Fruit fly (Drosophila melanogaster) whole organism, wandering third instar larva: Measurements from ENCODE around the gene senju.

Experiments
- CG32264 ChIP-seq: fragments of 200-800 bp; sonication (Bioruptor generic); optimal IDR thresholded peaks from 2 replicates; lab custom pipeline; 2016; ENCODE audit warnings: missing biosample characterization, missing genetic modification characterization
- CG9705 ChIP-seq: fragments of 200-800 bp; sonication (Bioruptor generic); optimal IDR thresholded peaks from 2 replicates; lab custom pipeline; 2018; ENCODE audit warnings: missing biosample characterization, mild to moderate bottlenecking, missing genetic modification characterization
- CrebA ChIP-seq: fragments of 200-800 bp; sonication (Bioruptor generic); optimal IDR thresholded peaks from 2 replicates; lab custom pipeline; 2016; ENCODE audit warnings: missing biosample characterization, mild to moderate bottlenecking, missing genetic modification characterization, borderline replicate concordance
- GATAd ChIP-seq: sonication (Bioruptor generic); optimal IDR thresholded peaks from 2 replicates; lab custom pipeline; 2016; ENCODE audit warnings: missing biosample characterization, missing genetic modification characterization
- HLH106 ChIP-seq: fragments of 200-800 bp; optimal IDR thresholded peaks from 3 replicates; lab custom pipeline; 2019; ENCODE audit warnings: missing biosample characterization, mild to moderate bottlenecking, missing genetic modification characterization, moderate library complexity
- Hnf4 ChIP-seq: fragments of 200-800 bp; sonication (Bioruptor generic); optimal IDR thresholded peaks from 2 replicates; lab custom pipeline; 2016; ENCODE audit warnings: missing biosample characterization, mild to moderate bottlenecking, missing genetic modification characterization
- Hr78 ChIP-seq: fragments of >200 bp; optimal IDR thresholded peaks from 2 replicates; lab custom pipeline; 2017; ENCODE audit warnings: missing biosample characterization, missing genetic modification characterization
- Hr83 ChIP-seq: fragments of 200-300 bp; sonication (Bioruptor generic); optimal IDR thresholded peaks from 2 replicates; lab custom pipeline; 2016; ENCODE audit warnings: missing biosample characterization, mild to moderate bottlenecking, missing genetic modification characterization, moderate library complexity; ENCODE audit not compliant: poor library complexity, severe bottlenecking
- Jra ChIP-seq: sonication (Bioruptor generic); optimal IDR thresholded peaks from 2 replicates; lab custom pipeline; 2016; ENCODE audit warnings: missing biosample characterization, missing genetic modification characterization
- Myc ChIP-seq: fragments of >200 bp; optimal IDR thresholded peaks from 2 replicates; lab custom pipeline; 2017
- N ChIP-seq: fragments of >200 bp; optimal IDR thresholded peaks from 2 replicates; lab custom pipeline; 2018; ENCODE audit warnings: missing biosample characterization, missing external identifiers, missing genetic modification characterization
- OdsH ChIP-seq: fragments of 200-800 bp; sonication (Bioruptor generic); optimal IDR thresholded peaks from 2 replicates; lab custom pipeline; 2016; ENCODE audit warnings: missing biosample characterization, mild to moderate bottlenecking, missing genetic modification characterization
- Rel ChIP-seq, 2 experiments: fragments of 200-800 bp; sonication (Bioruptor generic) in 1 of 2; optimal IDR thresholded peaks; 2 replicates in 1 of 2; 3 replicates in 1 of 2; lab custom pipeline; 2016 to 2019; ENCODE audit warnings: mild to moderate bottlenecking in 2 of 2, missing biosample characterization in 2 of 2, missing genetic modification characterization in 2 of 2, moderate library complexity in 1 of 2
- Sp1 ChIP-seq: fragments of 200-800 bp; sonication (Bioruptor generic); optimal IDR thresholded peaks from 3 replicates; lab custom pipeline; 2019; ENCODE audit warnings: missing biosample characterization, mild to moderate bottlenecking, missing genetic modification characterization, moderate library complexity
- Vsx2 ChIP-seq: fragments of 200-300, 225-300 bp; sonication (Bioruptor generic); optimal IDR thresholded peaks from 2 replicates; lab custom pipeline; 2018; ENCODE audit warnings: missing biosample characterization, missing genetic modification characterization; ENCODE audit not compliant: partially characterized antibody
- br ChIP-seq: fragments of 200-800 bp; sonication (Bioruptor generic); optimal IDR thresholded peaks from 2 replicates; lab custom pipeline; 2016; ENCODE audit warnings: missing biosample characterization, missing genetic modification characterization
- brk ChIP-seq: fragments of 200-800 bp; sonication (Bioruptor generic); optimal IDR thresholded peaks from 2 replicates; lab custom pipeline; 2016; ENCODE audit warnings: missing biosample characterization, mild to moderate bottlenecking, missing genetic modification characterization
- dl ChIP-seq, 2 experiments: fragments of 175-275, 200-275 bp in 1 of 2; fragments of 200-275 bp in 1 of 2; sonication (Bioruptor generic); optimal IDR thresholded peaks; lab custom pipeline; 2018; ENCODE audit warnings: mild to moderate bottlenecking in 2 of 2, missing biosample characterization in 2 of 2, missing genetic modification characterization in 2 of 2, moderate library complexity in 2 of 2; ENCODE audit not compliant: partially characterized antibody in 2 of 2, insufficient read depth in 1 of 2
- dmrt93B ChIP-seq: fragments of 200-800 bp; sonication (Bioruptor generic); optimal IDR thresholded peaks from 2 replicates; lab custom pipeline; 2018; ENCODE audit warnings: missing biosample characterization, mild to moderate bottlenecking, missing genetic modification characterization
- dsf ChIP-seq: sonication (Bioruptor generic); optimal IDR thresholded peaks from 2 replicates; lab custom pipeline; 2016; ENCODE audit warnings: missing biosample characterization, missing genetic modification characterization, borderline replicate concordance
- ey ChIP-seq: fragments of 200-800 bp; sonication (Bioruptor generic); optimal IDR thresholded peaks from 2 replicates; lab custom pipeline; 2016; ENCODE audit warnings: missing biosample characterization, missing genetic modification characterization
- foxo ChIP-seq, 2 experiments: fragments of 200-800 bp; sonication (Bioruptor generic); optimal IDR thresholded peaks; 2 replicates in 1 of 2; 3 replicates in 1 of 2; lab custom pipeline; 2016 to 2017; ENCODE audit warnings: missing biosample characterization in 2 of 2, missing genetic modification characterization in 2 of 2
- fru ChIP-seq: fragments of 200-800 bp; sonication (Bioruptor generic); optimal IDR thresholded peaks from 3 replicates; lab custom pipeline; 2016; ENCODE audit warnings: missing biosample characterization, mild to moderate bottlenecking, missing genetic modification characterization
- h ChIP-seq: fragments of 200-800 bp; sonication (Bioruptor generic); optimal IDR thresholded peaks from 3 replicates; lab custom pipeline; 2016; ENCODE audit warnings: missing biosample characterization, mild to moderate bottlenecking, missing genetic modification characterization
- jim ChIP-seq: fragments of 175-275, 200-325 bp; sonication (Bioruptor generic); optimal IDR thresholded peaks from 2 replicates; lab custom pipeline; 2016; ENCODE audit warnings: missing biosample characterization, mild to moderate bottlenecking, missing genetic modification characterization
- lola ChIP-seq: fragments of >200 bp; optimal IDR thresholded peaks from 2 replicates; lab custom pipeline; 2017; ENCODE audit warnings: missing biosample characterization, missing genetic modification characterization
- psq ChIP-seq: fragments of 200-800 bp; sonication (Bioruptor generic); optimal IDR thresholded peaks from 3 replicates; lab custom pipeline; 2017; ENCODE audit warnings: missing biosample characterization, mild to moderate bottlenecking, missing genetic modification characterization, moderate library complexity
- rgr ChIP-seq: fragments of 200-800 bp; sonication (Bioruptor generic); optimal IDR thresholded peaks from 3 replicates; lab custom pipeline; 2016; ENCODE audit warnings: missing biosample characterization, mild to moderate bottlenecking, missing genetic modification characterization
- sage ChIP-seq: fragments of 200-800 bp; sonication (Bioruptor generic); optimal IDR thresholded peaks from 2 replicates; lab custom pipeline; 2016; ENCODE audit warnings: missing biosample characterization, mild to moderate bottlenecking, missing genetic modification characterization
- tai ChIP-seq: sonication (Bioruptor generic); optimal IDR thresholded peaks from 2 replicates; lab custom pipeline; 2016; ENCODE audit warnings: missing biosample characterization, missing genetic modification characterization
- usp ChIP-seq: fragments of >200 bp; optimal IDR thresholded peaks from 2 replicates; lab custom pipeline; 2017; ENCODE audit warnings: missing biosample characterization, missing genetic modification characterization
- woc ChIP-seq: sonication (Bioruptor generic); optimal IDR thresholded peaks from 2 replicates; lab custom pipeline; 2016; ENCODE audit warnings: missing biosample characterization, mild to moderate bottlenecking, missing genetic modification characterization

senju gene

dm6 chr2L:5072357-5072756 is 19.7 kb downstream of the senju start:
- no peak for TF ChIP-seq CG9705 (GFP tag; lab: Kevin White, UChicago)
- TF ChIP-seq, all 38 proteins: peak for 0

- no peak for TF ChIP-seq usp (GFP tag; lab: Kevin White, UChicago)
- TF ChIP-seq br (GFP tag; lab: Kevin White, UChicago): no peak
- no peak for TF ChIP-seq Jra (GFP tag; lab: Kevin White, UChicago)
- TF ChIP-seq woc (GFP tag; lab: Kevin White, UChicago): no peak
- no peak for TF ChIP-seq fru
Observed at dm6 chr2L:5079200-5079599, 26.6 kb downstream of the senju start.

dm6 chr2L:5080225-5080867 is 27.7 kb downstream of the senju start:
- TF ChIP-seq dsf (GFP tag; lab: Kevin White, UChicago): no peak
- TF ChIP-seq dl (GFP tag; optimal IDR thresholded peaks at IDR 0.05; lab: Kevin White, UChicago; ENCODE audit: insufficient read depth in 1 of 2, partially characterized antibody in 2 of 2): no peak
- TF ChIP-seq woc (GFP tag; lab: Kevin White, UChicago): no peak
- no peak for TF ChIP-seq lola (GFP tag; lab: Kevin White, UChicago)
- TF ChIP-seq Hnf4 (GFP tag; lab: Kevin White, UChicago): no peak
- no peak for TF ChIP-seq Myc
- TF ChIP-seq Rel (GFP tag; optimal IDR thresholded peaks at IDR 0.05; lab: Kevin White, UChicago): no peak
- no peak for TF ChIP-seq Rel (tag; optimal IDR thresholded peaks at IDR 0.05; lab: Kevin White, UChicago)
- no peak for TF ChIP-seq h (GFP tag; lab: Kevin White, UChicago)
- no peak for TF ChIP-seq GATAd (GFP tag; lab: Kevin White, UChicago)
- TF ChIP-seq HLH106: no peak
- no peak for TF ChIP-seq N
- no peak for TF ChIP-seq tai (GFP tag; lab: Kevin White, UChicago)
- TF ChIP-seq Hr78 (GFP tag; lab: Kevin White, UChicago): no peak
- no peak for TF ChIP-seq brk (GFP tag; lab: Kevin White, UChicago)
- no peak for TF ChIP-seq br (GFP tag; lab: Kevin White, UChicago)
- no peak for TF ChIP-seq usp (GFP tag; lab: Kevin White, UChicago)
- no peak for TF ChIP-seq Sp1 (GFP tag; lab: Kevin White, UChicago)

dm6 chr2L:5084586-5085257 is 32.1 kb downstream of the senju start:
- TF ChIP-seq Rel (GFP tag; optimal IDR thresholded peaks at IDR 0.05; lab: Kevin White, UChicago): no peak
- no peak for TF ChIP-seq Rel (tag; optimal IDR thresholded peaks at IDR 0.05; lab: Kevin White, UChicago)
- TF ChIP-seq OdsH (GFP tag; lab: Kevin White, UChicago): peak; percentile 63
- peak; percentile 78 for TF ChIP-seq ey (GFP tag; lab: Kevin White, UChicago)
- peak; percentile 16 for TF ChIP-seq woc (GFP tag; lab: Kevin White, UChicago)
- TF ChIP-seq Sp1 (GFP tag; lab: Kevin White, UChicago): peak; percentile 30
- peak; percentile 51 for TF ChIP-seq h (GFP tag; lab: Kevin White, UChicago)
- peak in 1 of 2 experiments; percentile 56 for TF ChIP-seq foxo (GFP tag; optimal IDR thresholded peaks at IDR 0.05; lab: Kevin White, UChicago)
- TF ChIP-seq CrebA (GFP tag; lab: Kevin White, UChicago): no peak
- TF ChIP-seq HLH106: peak; percentile 52
- TF ChIP-seq Jra (GFP tag; lab: Kevin White, UChicago): peak; percentile 48
- TF ChIP-seq N: no peak
- TF ChIP-seq Hr83: no peak
- TF ChIP-seq jim (GFP tag; lab: Kevin White, UChicago): no peak
- no peak for TF ChIP-seq CG9705 (GFP tag; lab: Kevin White, UChicago)
- TF ChIP-seq fru: peak; percentile 71
- peak; percentile 25 for TF ChIP-seq rgr (GFP tag; lab: Kevin White, UChicago)
- peak; percentile 57 for TF ChIP-seq tai (GFP tag; lab: Kevin White, UChicago)
- TF ChIP-seq dsf (GFP tag; lab: Kevin White, UChicago): peak; percentile 5
- TF ChIP-seq Vsx2 (GFP tag; lab: Kevin White, UChicago): no peak
- TF ChIP-seq sage (GFP tag; lab: Kevin White, UChicago): no peak
- peak; percentile 6 for TF ChIP-seq GATAd (GFP tag; lab: Kevin White, UChicago)
- TF ChIP-seq dl (GFP tag; optimal IDR thresholded peaks at IDR 0.05; lab: Kevin White, UChicago; ENCODE audit: insufficient read depth in 1 of 2, partially characterized antibody in 2 of 2): no peak
- peak; percentile 44 for TF ChIP-seq Hnf4 (GFP tag; lab: Kevin White, UChicago)
- peak; percentile 28 for TF ChIP-seq psq (GFP tag; lab: Kevin White, UChicago)
- no peak for TF ChIP-seq dmrt93B (GFP tag; lab: Kevin White, UChicago)
- TF ChIP-seq CG32264 (GFP tag; lab: Kevin White, UChicago): no peak
- peak; percentile 64 for TF ChIP-seq br (GFP tag; lab: Kevin White, UChicago)
